Worm (Caenorhabditis elegans) whole organism, early embryonic: ENCODE results near the gene sea-2.

Experiments
- F13C5.2 ChIP-seq: sonication (generic microtip); optimal IDR thresholded peaks from 2 replicates; lab custom pipeline; 2017; ENCODE audit warnings: mild to moderate bottlenecking, missing genetic modification characterization, inconsistent platforms, missing compliant biosample characterization
- ama-1 ChIP-seq: fragments of 150-350 bp; optimal IDR thresholded peaks from 2 replicates; lab custom pipeline; 2014
- ets-7 ChIP-seq: sonication (generic microtip); optimal IDR thresholded peaks from 2 replicates; lab custom pipeline; 2016; ENCODE audit warnings: missing genotype, missing genetic modification characterization, missing compliant biosample characterization
- hmbx-1 ChIP-seq: sonication (generic microtip); optimal IDR thresholded peaks from 2 replicates; lab custom pipeline; 2016; ENCODE audit warnings: mild to moderate bottlenecking, missing genetic modification characterization, missing compliant biosample characterization
- hmg-4 ChIP-seq: fragments of 200-800 bp; sonication (Bioruptor generic); optimal IDR thresholded peaks from 2 replicates; lab custom pipeline; 2018; ENCODE audit warnings: mild to moderate bottlenecking, missing genetic modification characterization, missing compliant biosample characterization
- hnd-1 ChIP-seq: sonication (generic microtip); optimal IDR thresholded peaks from 2 replicates; lab custom pipeline; 2016; ENCODE audit warnings: missing genetic modification characterization, missing compliant biosample characterization
- pes-1 ChIP-seq: fragments of 200-800 bp; sonication (Bioruptor generic); IDR thresholded peaks from 2 replicates; pipeline ENCODE4 v1.3.6; 2022; ENCODE audit warnings: missing genetic modification reagents, missing genetic modification characterization, missing compliant biosample characterization
- tbx-11 ChIP-seq: fragments of 200-800 bp; sonication (Bioruptor generic); IDR thresholded peaks from 2 replicates; pipeline ENCODE4 v1.3.6; 2022; ENCODE audit warnings: missing genetic modification characterization, missing compliant biosample characterization
- tbx-37 ChIP-seq: fragments of 200-800 bp; sonication (Bioruptor generic); conservative IDR thresholded peaks from 2 replicates; pipeline ENCODE4 v1.3.6; 2022; ENCODE audit warnings: missing genetic modification reagents, missing genetic modification characterization, missing compliant biosample characterization

DNA sequence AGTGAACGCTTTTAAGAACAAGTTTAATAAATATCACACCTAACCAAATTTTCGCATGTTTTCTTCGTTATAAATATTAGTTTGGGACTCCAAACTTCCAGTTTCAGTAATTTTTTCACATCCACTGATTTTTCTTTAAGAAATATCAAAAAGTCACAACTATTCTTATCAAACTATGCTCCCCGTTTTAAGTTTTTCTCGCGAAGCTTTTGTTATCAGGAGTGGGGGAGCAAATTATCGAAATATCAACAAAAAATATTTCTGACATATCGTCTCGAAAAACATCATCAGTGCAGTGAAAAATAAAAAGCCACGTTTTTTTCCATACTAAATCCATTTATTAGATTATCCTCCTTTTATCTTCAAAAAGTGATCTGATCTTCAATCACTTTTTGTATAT is 41.9 kb downstream of the sea-2 start:
- TF ChIP-seq hmg-4 (GFP tag; lab: Kevin White, UChicago) (no peak), hnd-1 (tag; lab: Kevin White, UChicago) (no peak), ets-7 (tag; lab: Kevin White, UChicago) (no peak), hmbx-1 (tag; lab: Kevin White, UChicago) (no peak), pes-1 (no peak), tbx-11 (GFP tag; lab: Robert Waterston, UW) (no peak), ama-1 (lab: Kevin White, UChicago) (no peak), tbx-37 (GFP tag; lab: Robert Waterston, UW) (no peak), F13C5.2 (tag; lab: Kevin White, UChicago) (no peak)
